Fruit fly (Drosophila melanogaster) whole organism, embryonic: ENCODE data around the gene CG43759.

Source experiments
- Atf6 ChIP-seq: fragments of 200-800 bp; sonication (Bioruptor generic); IDR thresholded peaks from 2 replicates; pipeline ENCODE4 v1.3.6; 2022; ENCODE audit warnings: missing biosample characterization, missing genetic modification characterization
- Awh ChIP-seq: fragments of 200-800 bp; sonication (Bioruptor generic); IDR thresholded peaks from 2 replicates; pipeline ENCODE4, ENCODE4 v1.3.6; 2022; ENCODE audit warnings: missing biosample characterization, missing genetic modification characterization
- CG10979 ChIP-seq: fragments of 200-800 bp; sonication (Bioruptor generic); optimal IDR thresholded peaks from 2 replicates; lab custom pipeline; 2018; ENCODE audit warnings: missing biosample characterization, mild to moderate bottlenecking, missing genetic modification characterization, moderate library complexity
- CG11247 ChIP-seq: fragments of 200-800 bp; sonication (Bioruptor generic); IDR thresholded peaks from 2 replicates; pipeline ENCODE4 v1.3.6; 2022; ENCODE audit warnings: missing biosample characterization, missing genetic modification characterization
- CG12299 ChIP-seq: fragments of 200-800 bp; sonication (Bioruptor generic); optimal IDR thresholded peaks from 2 replicates; lab custom pipeline; 2018; ENCODE audit warnings: missing biosample characterization, mild to moderate bottlenecking, missing genetic modification characterization
- CG13287 ChIP-seq: fragments of 200-800 bp; sonication (Bioruptor generic); IDR thresholded peaks from 2 replicates; pipeline ENCODE4 v1.3.6; 2022; ENCODE audit warnings: missing biosample characterization, missing genetic modification characterization; ENCODE audit not compliant: partially characterized antibody
- CG13424 ChIP-seq: fragments of 200-800 bp; sonication (Bioruptor generic); optimal IDR thresholded peaks from 2 replicates; lab custom pipeline; 2019; ENCODE audit warnings: missing biosample characterization, mild to moderate bottlenecking, missing genetic modification characterization, moderate library complexity
- CG13624 ChIP-seq: fragments of 200-800 bp; sonication (Bioruptor generic); optimal IDR thresholded peaks from 2 replicates; lab custom pipeline; 2016; ENCODE audit warnings: missing biosample characterization, missing genetic modification characterization
- CG15269 ChIP-seq: fragments of 200-800 bp; sonication (Bioruptor generic); optimal IDR thresholded peaks from 2 replicates; lab custom pipeline; 2018; ENCODE audit warnings: missing biosample characterization, mild to moderate bottlenecking, missing genetic modification characterization, moderate library complexity
- CG16813 ChIP-seq: fragments of 200-800 bp; sonication (Bioruptor generic); IDR thresholded peaks from 3 replicates; pipeline ENCODE4 v1.3.6; 2022; ENCODE audit warnings: missing biosample characterization, missing genetic modification characterization; ENCODE audit not compliant: partially characterized antibody
- CG18599 ChIP-seq: fragments of 200-800 bp; sonication (Bioruptor generic); optimal IDR thresholded peaks from 3 replicates; lab custom pipeline; 2017; ENCODE audit warnings: missing biosample characterization, missing genetic modification characterization, mild to moderate bottlenecking, moderate library complexity, missing genetic modification reagents
- CG31441 ChIP-seq: fragments of 200-800 bp; sonication (Bioruptor generic); IDR thresholded peaks from 2 replicates; pipeline ENCODE4 v1.3.6; 2022; ENCODE audit warnings: missing biosample characterization, missing genetic modification characterization
- CG3281 ChIP-seq: fragments of 200-800 bp; sonication (Bioruptor generic); optimal IDR thresholded peaks from 3 replicates; lab custom pipeline; 2017; ENCODE audit warnings: missing biosample characterization, mild to moderate bottlenecking, missing genetic modification characterization
- CG43689 ChIP-seq: fragments of 200-800 bp; sonication (Bioruptor generic); IDR thresholded peaks from 2 replicates; pipeline ENCODE4 v1.3.6; 2022; ENCODE audit warnings: missing biosample characterization, missing genetic modification characterization
- CG5245 ChIP-seq: fragments of 200-800 bp; sonication (Bioruptor generic); optimal IDR thresholded peaks from 3 replicates; lab custom pipeline; 2016; ENCODE audit warnings: missing biosample characterization, missing genetic modification characterization
- CG6254 ChIP-seq: fragments of 200-800 bp; sonication (Bioruptor generic); optimal IDR thresholded peaks from 3 replicates; lab custom pipeline; 2017; ENCODE audit warnings: mild to moderate bottlenecking, missing biosample characterization, missing genetic modification reagents, missing genetic modification characterization
- CG7928 ChIP-seq: fragments of 200-800 bp; sonication (Bioruptor generic); optimal IDR thresholded peaks from 2 replicates; lab custom pipeline; 2017; ENCODE audit warnings: missing biosample characterization, mild to moderate bottlenecking, missing genetic modification characterization
- CG7963 ChIP-seq: fragments of 200-800 bp; sonication (Bioruptor generic); IDR thresholded peaks from 3 replicates; pipeline ENCODE4 v1.3.6; 2022; ENCODE audit warnings: missing biosample characterization, missing genetic modification characterization; ENCODE audit not compliant: partially characterized antibody
- CG8924 ChIP-seq: fragments of 200-800 bp; optimal IDR thresholded peaks from 3 replicates; lab custom pipeline; 2019; ENCODE audit warnings: missing biosample characterization, mild to moderate bottlenecking, missing genetic modification characterization, moderate library complexity
- CG9437 ChIP-seq: fragments of 200-800 bp; sonication (Bioruptor generic); optimal IDR thresholded peaks from 2 replicates; lab custom pipeline; 2018; ENCODE audit warnings: missing biosample characterization, mild to moderate bottlenecking, missing genetic modification characterization
- CG9727 ChIP-seq: fragments of 200-800 bp; sonication (Bioruptor generic); optimal IDR thresholded peaks from 3 replicates; lab custom pipeline; 2017; ENCODE audit warnings: missing biosample characterization, mild to moderate bottlenecking, missing genetic modification characterization
- CG9817 ChIP-seq: fragments of 200-800 bp; sonication (Bioruptor generic); optimal IDR thresholded peaks from 2 replicates; lab custom pipeline; 2018; ENCODE audit warnings: missing biosample characterization, mild to moderate bottlenecking, missing genetic modification characterization, moderate library complexity
- CoRest ChIP-seq: fragments of 200-800 bp; sonication (Bioruptor generic); optimal IDR thresholded peaks from 3 replicates; lab custom pipeline; 2018; ENCODE audit warnings: missing biosample characterization, mild to moderate bottlenecking, missing genetic modification characterization, moderate library complexity
- Dll ChIP-seq: fragments of 200-800 bp; sonication (Bioruptor generic); IDR thresholded peaks from 4 replicates; pipeline ENCODE4 v1.3.6; 2022; ENCODE audit warnings: missing biosample characterization, missing genetic modification characterization; ENCODE audit not compliant: partially characterized antibody
- HLH4C ChIP-seq: fragments of 200-800 bp; sonication (Bioruptor generic); IDR thresholded peaks from 3 replicates; pipeline ENCODE4 v1.3.6; 2022; ENCODE audit warnings: missing biosample characterization, missing genetic modification characterization; ENCODE audit not compliant: partially characterized antibody
- HLH54F ChIP-seq: fragments of 200-800 bp; sonication (Bioruptor generic); optimal IDR thresholded peaks from 3 replicates; lab custom pipeline; 2016; ENCODE audit warnings: missing biosample characterization, missing genetic modification characterization
- Hand ChIP-seq: fragments of 200-800 bp; sonication (Bioruptor generic); optimal IDR thresholded peaks from 2 replicates; lab custom pipeline; 2017; ENCODE audit warnings: mild to moderate bottlenecking, missing biosample characterization, missing genetic modification reagents, missing genetic modification characterization
- Hey ChIP-seq: fragments of 200-800 bp; sonication (Bioruptor generic); optimal IDR thresholded peaks from 3 replicates; lab custom pipeline; 2018; ENCODE audit warnings: missing biosample characterization, mild to moderate bottlenecking, missing genetic modification characterization
- Hr39 ChIP-seq: fragments of >200 bp; optimal IDR thresholded peaks from 2 replicates; lab custom pipeline; 2017
- MTF-1 ChIP-seq: fragments of 200-800 bp; sonication (Bioruptor generic); optimal IDR thresholded peaks from 2 replicates; lab custom pipeline; 2018; ENCODE audit warnings: missing biosample characterization, mild to moderate bottlenecking, missing genetic modification characterization, borderline replicate concordance
- Myb ChIP-seq: fragments of 200-800 bp; sonication (Bioruptor generic); optimal IDR thresholded peaks from 2 replicates; lab custom pipeline; 2016; ENCODE audit warnings: missing biosample characterization, missing genetic modification characterization
- NFAT ChIP-seq: fragments of 200-800 bp; sonication (Bioruptor generic); IDR thresholded peaks from 2 replicates; pipeline ENCODE4 v1.3.6; 2022; ENCODE audit warnings: missing biosample characterization, missing genetic modification characterization
- Poxn ChIP-seq: fragments of 200-800 bp; sonication (Bioruptor generic); IDR thresholded peaks from 2 replicates; pipeline ENCODE4 v1.3.6; 2022; ENCODE audit warnings: missing biosample characterization, missing genetic modification characterization
- Rx ChIP-seq: fragments of 200-800 bp; sonication (Bioruptor generic); IDR thresholded peaks from 2 replicates; pipeline ENCODE4 v1.3.6; 2022; ENCODE audit warnings: missing biosample characterization, missing genetic modification characterization
- Sin3A ChIP-seq: fragments of >200 bp; optimal IDR thresholded peaks from 2 replicates; lab custom pipeline; 2018
- ac ChIP-seq: fragments of 200-800 bp; sonication (Bioruptor generic); optimal IDR thresholded peaks from 3 replicates; lab custom pipeline; 2017; ENCODE audit warnings: missing biosample characterization, mild to moderate bottlenecking, missing genetic modification characterization
- br ChIP-seq: fragments of >200 bp; optimal IDR thresholded peaks from 2 replicates; lab custom pipeline; 2017
- fd3F ChIP-seq: fragments of 200-800 bp; sonication (Bioruptor generic); optimal IDR thresholded peaks from 2 replicates; lab custom pipeline; 2018; ENCODE audit warnings: missing biosample characterization, mild to moderate bottlenecking, missing genetic modification characterization, moderate library complexity
- fu2 ChIP-seq: fragments of 200-800 bp; sonication (Bioruptor generic); optimal IDR thresholded peaks from 2 replicates; lab custom pipeline; 2016; ENCODE audit warnings: missing biosample characterization, missing genetic modification characterization
- gsb-n ChIP-seq: fragments of 200-800 bp; sonication (Bioruptor generic); optimal IDR thresholded peaks from 3 replicates; lab custom pipeline; 2018; ENCODE audit warnings: missing biosample characterization, mild to moderate bottlenecking, missing genetic modification characterization
- gt ChIP-seq: fragments of 200-800 bp; sonication (Bioruptor generic); IDR thresholded peaks from 2 replicates; pipeline ENCODE4 v1.3.6; 2022; ENCODE audit warnings: missing biosample characterization, missing genetic modification characterization
- lov ChIP-seq, 2 experiments: fragments of 200-800 bp in 1 of 2; fragments of >200 bp in 1 of 2; sonication (Bioruptor generic) in 1 of 2; IDR thresholded peaks in 1 of 2; optimal IDR thresholded peaks in 1 of 2; 2 replicates in 1 of 2; 3 replicates in 1 of 2; pipeline versions ENCODE4 v1.3.6 to Lab custom; 2017 to 2022; ENCODE audit warnings: missing biosample characterization in 1 of 2, missing genetic modification characterization in 1 of 2
- luna ChIP-seq: fragments of 200-800 bp; sonication (Bioruptor generic); optimal IDR thresholded peaks from 2 replicates; lab custom pipeline; 2016; ENCODE audit warnings: missing biosample characterization, missing genetic modification characterization
- nom ChIP-seq: fragments of 200-800 bp; sonication (Bioruptor generic); optimal IDR thresholded peaks from 2 replicates; lab custom pipeline; 2017; ENCODE audit warnings: missing biosample characterization, missing genetic modification characterization, mild to moderate bottlenecking, moderate library complexity, missing genetic modification reagents
- org-1 ChIP-seq: fragments of 200-800 bp; sonication (Bioruptor generic); optimal IDR thresholded peaks from 2 replicates; lab custom pipeline; 2017; ENCODE audit warnings: missing biosample characterization, missing genetic modification characterization
- pb ChIP-seq: fragments of 200-800 bp; sonication (Bioruptor generic); optimal IDR thresholded peaks from 3 replicates; lab custom pipeline; 2016; ENCODE audit warnings: missing biosample characterization, missing genetic modification characterization
- phol ChIP-seq: fragments of 200-800 bp; sonication (Bioruptor generic); optimal IDR thresholded peaks from 3 replicates; lab custom pipeline; 2018; ENCODE audit warnings: missing biosample characterization, mild to moderate bottlenecking, missing genetic modification characterization, moderate library complexity
- pnt ChIP-seq: fragments of 200-800 bp; sonication (Bioruptor generic); optimal IDR thresholded peaks from 3 replicates; lab custom pipeline; 2016; ENCODE audit warnings: missing biosample characterization, missing genetic modification characterization
- repo ChIP-seq: fragments of 200-800 bp; sonication (Bioruptor generic); optimal IDR thresholded peaks from 2 replicates; lab custom pipeline; 2016; ENCODE audit warnings: missing biosample characterization, missing genetic modification characterization
- so ChIP-seq: fragments of 200-800 bp; sonication (Bioruptor generic); IDR thresholded peaks from 3 replicates; pipeline ENCODE4 v1.3.6; 2022; ENCODE audit warnings: missing biosample characterization, missing genetic modification characterization
- tx ChIP-seq: fragments of 200-800 bp; sonication (Bioruptor generic); optimal IDR thresholded peaks from 2 replicates; lab custom pipeline; 2016; ENCODE audit warnings: missing biosample characterization, missing genetic modification characterization

CG43759 gene

DNA sequence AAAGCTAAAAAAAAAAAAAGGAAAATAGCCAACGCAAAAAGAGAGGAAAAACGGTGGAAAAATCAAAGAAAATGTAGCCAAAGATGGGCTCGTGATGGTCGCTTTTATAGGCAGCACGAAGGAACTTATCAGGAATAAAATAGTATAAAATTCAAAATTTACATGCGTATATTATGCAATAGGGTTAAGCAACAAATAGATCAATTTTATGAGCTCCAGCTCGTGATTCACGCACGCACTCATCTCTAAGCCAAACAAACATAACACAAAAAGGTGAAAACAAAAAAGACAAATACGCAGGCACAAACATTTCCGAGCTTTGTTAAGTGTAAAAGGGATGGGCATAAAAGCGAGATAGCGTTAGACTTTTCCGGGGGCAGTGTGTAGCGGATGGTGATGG, 78.7 kb downstream of the CG43759 start (continued):
- TF ChIP-seq CG13424 (peak; percentile 46), Hr39 (lab: Kevin White, UChicago) (no peak), CG43689 (GFP tag; lab: Robert Waterston, UW) (no peak), gsb-n (tag; lab: Kevin White, UChicago) (peak; percentile 27), luna (GFP tag; lab: Kevin White, UChicago) (no peak), CG31441 (GFP tag; lab: Robert Waterston, UW) (peak; percentile 49), phol (tag; lab: Kevin White, UChicago) (peak; percentile 49), CG15269 (tag; lab: Kevin White, UChicago) (peak; percentile 34), CG11247 (GFP tag; lab: Robert Waterston, UW) (peak; percentile 36; the same call in 1 of the 2 replicates), CoRest (peak; percentile 44), CG7963 (GFP tag; lab: Robert Waterston, UW) (peak; percentile 43; the same call in 1 of the 3 replicates), Awh (GFP tag; lab: Robert Waterston, UW) (peak; percentile 65; the same call in 1 of the 2 replicates), Poxn (GFP tag; lab: Robert Waterston, UW) (no peak), CG3281 (GFP tag; lab: Kevin White, UChicago) (no peak), org-1 (GFP tag; lab: Kevin White, UChicago) (no peak), Dll (GFP tag; lab: Robert Waterston, UW) (peak; percentile 80), MTF-1 (GFP tag; lab: Kevin White, UChicago) (no peak), CG7928 (GFP tag; lab: Kevin White, UChicago) (no peak), CG9437 (GFP tag; lab: Kevin White, UChicago) (no peak), CG16813 (GFP tag; lab: Robert Waterston, UW) (peak; percentile 38; the same call in 1 of the 3 replicates), pnt (GFP tag; lab: Kevin White, UChicago) (peak; percentile 7), Hey (tag; lab: Kevin White, UChicago) (no peak), CG8924 (tag; lab: Kevin White, UChicago) (peak; percentile 17), CG9727 (GFP tag; lab: Kevin White, UChicago) (peak; percentile 3), pb (GFP tag; lab: Kevin White, UChicago) (peak; percentile 4), br (lab: Kevin White, UChicago) (no peak), HLH54F (GFP tag; lab: Kevin White, UChicago) (no peak), CG5245 (GFP tag; lab: Kevin White, UChicago) (peak; percentile 45), so (GFP tag; lab: Robert Waterston, UW) (no peak), Hand (GFP tag; lab: Kevin White, UChicago) (no peak), Sin3A (lab: Kevin White, UChicago) (no peak), fu2 (GFP tag; lab: Kevin White, UChicago) (no peak), fd3F (GFP tag; lab: Kevin White, UChicago) (no peak), Rx (GFP tag; lab: Robert Waterston, UW) (peak; percentile 52), NFAT (GFP tag; lab: Robert Waterston, UW) (no peak), tx (no peak), CG6254 (GFP tag; lab: Kevin White, UChicago) (peak; percentile 52), CG10979 (tag; lab: Kevin White, UChicago) (peak; percentile 60), gt (no peak), CG12299 (tag; lab: Kevin White, UChicago) (peak; percentile 16), Myb (GFP tag; lab: Kevin White, UChicago) (no peak), HLH4C (GFP tag; lab: Robert Waterston, UW) (peak; percentile 60), nom (no peak), CG9817 (tag; lab: Kevin White, UChicago) (peak; percentile 31), CG13287 (GFP tag; lab: Robert Waterston, UW) (peak; percentile 40), repo (GFP tag; lab: Kevin White, UChicago) (no peak), lov (optimal IDR thresholded peaks at IDR 0.05; lab: Kevin White, UChicago) (no peak), lov (GFP tag; IDR thresholded peaks at IDR 0.05; lab: Robert Waterston, UW) (peak; percentile 40; the same call in 1 of the 3 replicates), CG13624 (GFP tag; lab: Kevin White, UChicago) (peak; percentile 3), CG18599 (peak; percentile 28), ac (GFP tag; lab: Kevin White, UChicago) (no peak), Atf6 (no peak)
